Worm (Caenorhabditis elegans) whole organism, L2 larva: ENCODE measurements around the gene srz-44.

Experiments used
- R02D3.7 ChIP-seq: fragments of 150-350 bp; optimal IDR thresholded peaks from 2 replicates; lab custom pipeline; 2014; ENCODE audit warnings: missing biosample characterization, missing genetic modification characterization
- Y55F3AM.14 ChIP-seq: fragments of 200-800 bp; sonication (Bioruptor generic); optimal IDR thresholded peaks from 2 replicates; lab custom pipeline; 2018; ENCODE audit warnings: mild to moderate bottlenecking, missing genetic modification characterization, missing compliant biosample characterization
- ZK546.5 ChIP-seq: sonication (generic microtip); optimal IDR thresholded peaks from 2 replicates; lab custom pipeline; 2017; ENCODE audit warnings: missing biosample characterization, missing genetic modification characterization
- alr-1 ChIP-seq: fragments of 150-350 bp; optimal IDR thresholded peaks from 2 replicates; lab custom pipeline; 2014; ENCODE audit warnings: missing biosample characterization, missing genetic modification characterization
- ama-1 ChIP-seq: fragments of 150-350 bp; optimal IDR thresholded peaks from 2 replicates; lab custom pipeline; 2018; ENCODE audit warnings: inconsistent platforms
- blmp-1 ChIP-seq: sonication (generic microtip); optimal IDR thresholded peaks from 2 replicates; lab custom pipeline; 2017; ENCODE audit warnings: missing genetic modification characterization, mild to moderate bottlenecking, missing compliant biosample characterization, antibody characterized with exemption, moderate library complexity; ENCODE audit not compliant: insufficient read depth
- ceh-16 ChIP-seq: fragments of 150-350 bp; optimal IDR thresholded peaks from 2 replicates; lab custom pipeline; 2014; ENCODE audit warnings: missing biosample characterization, missing genetic modification characterization
- crh-2 ChIP-seq: sonication (generic microtip); optimal IDR thresholded peaks from 2 replicates; lab custom pipeline; 2017; ENCODE audit warnings: missing biosample characterization, missing genetic modification characterization
- dmd-4 ChIP-seq: sonication (generic microtip); optimal IDR thresholded peaks from 2 replicates; lab custom pipeline; 2017; ENCODE audit warnings: missing biosample characterization, missing genetic modification characterization
- egl-27 ChIP-seq: sonication (generic microtip); optimal IDR thresholded peaks from 3 replicates; lab custom pipeline; 2017; ENCODE audit warnings: missing biosample characterization, missing genetic modification reagents, missing genetic modification characterization
- elt-1 ChIP-seq: fragments of 150-350 bp; optimal IDR thresholded peaks from 2 replicates; lab custom pipeline; 2014; ENCODE audit warnings: missing biosample characterization, missing genetic modification characterization
- elt-3 ChIP-seq: sonication (generic microtip); optimal IDR thresholded peaks from 2 replicates; lab custom pipeline; 2017; ENCODE audit warnings: missing biosample characterization, missing genetic modification characterization
- gmeb-1 ChIP-seq: fragments of 150-350 bp; optimal IDR thresholded peaks from 2 replicates; lab custom pipeline; 2014; ENCODE audit warnings: missing biosample characterization, missing genetic modification characterization
- lin-11 ChIP-seq: fragments of 150-350 bp; sonication (generic microtip); optimal IDR thresholded peaks from 2 replicates; lab custom pipeline; 2014; ENCODE audit warnings: missing biosample characterization, missing genetic modification characterization, inconsistent platforms, mixed read lengths
- lsy-2 ChIP-seq, 2 experiments: fragments of 150-350 bp in 1 of 2; sonication (generic microtip) in 1 of 2; optimal IDR thresholded peaks; 2 replicates each; lab custom pipeline; 2014 to 2017; ENCODE audit warnings: missing biosample characterization in 2 of 2, missing genetic modification characterization in 2 of 2
- mab-5 ChIP-seq: fragments of 150-350 bp; optimal IDR thresholded peaks from 2 replicates; lab custom pipeline; 2014; ENCODE audit warnings: missing biosample characterization, missing genetic modification characterization
- mbf-1 ChIP-seq: sonication (generic microtip); optimal IDR thresholded peaks from 2 replicates; lab custom pipeline; 2017; ENCODE audit warnings: missing biosample characterization, missing genetic modification characterization
- mdl-1 ChIP-seq, 2 experiments: fragments of 150-350 bp in 1 of 2; sonication (generic microtip) in 1 of 2; optimal IDR thresholded peaks; 2 replicates each; lab custom pipeline; 2017; ENCODE audit warnings: missing biosample characterization in 2 of 2, missing genetic modification characterization in 2 of 2
- nhr-12 ChIP-seq: fragments of 150-350 bp; optimal IDR thresholded peaks from 2 replicates; lab custom pipeline; 2014; ENCODE audit warnings: missing biosample characterization, missing genetic modification characterization
- nhr-21 ChIP-seq: fragments of 150-350 bp; optimal IDR thresholded peaks from 2 replicates; lab custom pipeline; 2014; ENCODE audit warnings: missing biosample characterization, missing genetic modification characterization
- nhr-23 ChIP-seq: fragments of 150-350 bp; optimal IDR thresholded peaks from 2 replicates; lab custom pipeline; 2014; ENCODE audit warnings: missing biosample characterization, missing genetic modification reagents, missing genetic modification characterization
- nhr-237 ChIP-seq: fragments of 150-350 bp; optimal IDR thresholded peaks from 2 replicates; lab custom pipeline; 2014; ENCODE audit warnings: missing biosample characterization, missing genetic modification characterization
- nhr-25 ChIP-seq: fragments of 150-350 bp; sonication (generic microtip); optimal IDR thresholded peaks from 3 replicates; lab custom pipeline; 2014; ENCODE audit warnings: missing biosample characterization, missing genetic modification characterization
- nhr-77 ChIP-seq: fragments of 150-350 bp; optimal IDR thresholded peaks from 2 replicates; lab custom pipeline; 2014; ENCODE audit warnings: missing biosample characterization, missing genetic modification characterization
- peb-1 ChIP-seq: fragments of 150-350 bp; optimal IDR thresholded peaks from 2 replicates; lab custom pipeline; 2014; ENCODE audit warnings: missing biosample characterization, missing genetic modification characterization
- skn-1 ChIP-seq: sonication (generic microtip); optimal IDR thresholded peaks from 2 replicates; lab custom pipeline; 2017; ENCODE audit warnings: missing biosample characterization, missing genetic modification characterization
- sma-3 ChIP-seq: sonication (generic microtip); optimal IDR thresholded peaks from 2 replicates; lab custom pipeline; 2016; ENCODE audit warnings: missing genetic modification reagents, missing genetic modification characterization, missing compliant biosample characterization
- sma-9 ChIP-seq, 2 experiments: fragments of 150-350 bp in 1 of 2; sonication (generic microtip) in 1 of 2; optimal IDR thresholded peaks; 2 replicates each; lab custom pipeline; 2014 to 2016; ENCODE audit warnings: missing genetic modification characterization in 2 of 2, mild to moderate bottlenecking in 1 of 2, missing biosample characterization in 1 of 2, missing compliant biosample characterization in 1 of 2, missing genetic modification reagents in 1 of 2, moderate library complexity in 1 of 2
- snpc-4 ChIP-seq: fragments of 150-350 bp; optimal IDR thresholded peaks from 2 replicates; lab custom pipeline; 2014; ENCODE audit warnings: missing biosample characterization, missing genetic modification characterization
- unc-55 ChIP-seq: fragments of 150-350 bp; sonication (generic microtip); optimal IDR thresholded peaks from 3 replicates; lab custom pipeline; 2014; ENCODE audit warnings: missing biosample characterization, missing genetic modification reagents, missing genetic modification characterization
- zag-1 ChIP-seq: fragments of 150-350 bp; optimal IDR thresholded peaks from 2 replicates; lab custom pipeline; 2014; ENCODE audit warnings: missing biosample characterization, missing genetic modification characterization
- ztf-1 ChIP-seq: fragments of 200-800 bp; sonication (Bioruptor generic); conservative IDR thresholded peaks from 2 replicates; pipeline ENCODE4 v1.3.6; 2022; ENCODE audit warnings: missing genetic modification characterization, missing compliant biosample characterization
- ztf-11 ChIP-seq: sonication (generic microtip); optimal IDR thresholded peaks from 2 replicates; lab custom pipeline; 2017; ENCODE audit warnings: missing biosample characterization, missing genetic modification characterization
- ztf-4 ChIP-seq: fragments of 150-350 bp; optimal IDR thresholded peaks from 2 replicates; lab custom pipeline; 2014; ENCODE audit warnings: missing biosample characterization, missing genetic modification characterization

srz-44 gene

DNA sequence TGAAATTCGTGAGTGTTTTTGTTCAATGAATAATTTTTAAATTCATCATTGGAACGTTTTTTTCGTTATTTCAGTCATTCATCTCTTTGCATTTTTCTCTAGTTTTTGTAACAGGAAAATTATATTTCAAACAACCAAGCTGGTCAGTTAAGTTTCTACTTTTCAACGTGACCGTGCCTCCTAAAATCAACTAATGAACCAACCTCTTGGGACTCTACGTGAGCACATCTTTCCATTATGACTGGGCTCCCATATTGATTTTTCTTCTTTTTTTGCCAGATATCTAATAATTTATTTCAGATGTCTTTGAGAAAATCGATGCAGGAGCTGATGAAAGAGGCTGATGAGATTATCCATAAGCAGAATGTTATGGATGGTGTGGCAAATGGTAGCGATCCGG, 13.2 kb downstream of the srz-44 start, which contains the start of gene C55A1.11:
TSS of gene C55A1.11 (plus strand) at position 301 of the 400 bp plus-strand sequence.
- TF ChIP-seq nhr-25 (tag; lab: Kevin White, UChicago) (no peak), gmeb-1 (tag; lab: Kevin White, UChicago) (no peak), ama-1 (lab: Kevin White, UChicago) (no peak), snpc-4 (tag; lab: Kevin White, UChicago) (no peak), ztf-11 (tag; lab: Kevin White, UChicago) (no peak), crh-2 (tag; lab: Kevin White, UChicago) (no peak), mbf-1 (tag; lab: Kevin White, UChicago) (no peak), mdl-1 (tag; optimal IDR thresholded peaks at IDR 0.05; lab: Kevin White, UChicago) (no peak), nhr-237 (tag; lab: Kevin White, UChicago) (no peak), unc-55 (no peak), blmp-1 (tag; lab: Kevin White, UChicago) (no peak), zag-1 (no peak), ceh-16 (tag; lab: Kevin White, UChicago) (no peak), skn-1 (no peak)
- TF ChIP-seq, all 48 proteins: peak for 0

DNA sequence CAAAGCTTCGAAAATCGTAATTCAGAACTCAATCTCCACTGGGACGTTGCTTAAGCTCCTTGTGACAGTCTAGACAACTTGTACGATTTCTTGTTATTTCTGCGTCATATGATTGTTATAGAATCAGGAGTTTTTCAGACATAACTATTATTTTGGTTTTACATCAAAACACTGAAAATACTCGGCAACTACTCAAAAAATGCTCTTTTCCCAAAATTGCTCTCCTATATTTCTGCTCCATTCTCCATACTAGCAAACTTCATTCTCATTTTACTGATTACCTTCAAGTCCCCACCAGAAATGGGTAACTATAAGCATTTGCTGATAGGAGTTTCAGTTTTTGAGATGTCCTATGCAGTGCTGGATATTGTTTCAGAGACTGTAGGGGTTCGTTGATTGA, 17.2 kb downstream of the srz-44 start, which contains the start of gene C55A1.1:
TSS of gene C55A1.1 (plus strand) at position 301 of the 400 bp plus-strand sequence.
- TF ChIP-seq mbf-1 (tag; lab: Kevin White, UChicago) (no peak), dmd-4 (tag; lab: Kevin White, UChicago) (no peak), mdl-1 (tag; optimal IDR thresholded peaks at IDR 0.05; lab: Kevin White, UChicago) (no peak), nhr-12 (tag; lab: Kevin White, UChicago) (no peak), ztf-1 (GFP tag; lab: Robert Waterston, UW) (no peak), skn-1 (no peak), ztf-4 (no peak), nhr-23 (tag; lab: Kevin White, UChicago) (no peak), nhr-21 (no peak), snpc-4 (tag; lab: Kevin White, UChicago) (no peak), elt-1 (no peak), lin-11 (tag; lab: Kevin White, UChicago) (no peak)

DNA sequence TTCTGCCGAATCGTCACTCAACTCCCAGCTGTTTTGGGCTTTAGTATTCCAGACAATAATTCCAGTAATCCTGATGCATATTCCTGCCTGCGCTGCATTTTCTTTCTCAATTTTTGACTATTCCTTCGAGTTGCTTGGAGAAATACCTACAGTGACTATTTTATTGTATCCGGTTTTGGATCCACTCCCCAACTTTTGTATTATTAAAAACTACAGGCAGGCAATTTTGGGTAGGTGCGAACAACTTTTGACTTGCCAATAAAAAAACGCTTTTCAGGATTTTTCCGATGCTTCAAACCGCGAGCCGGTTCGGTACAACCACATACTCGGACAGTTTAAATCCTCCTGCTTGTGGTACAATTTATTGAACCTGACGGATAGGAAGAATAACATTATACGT, 24.2 kb downstream of the srz-44 start:
- no peak for TF ChIP-seq elt-1
- TF ChIP-seq lin-11 (tag; lab: Kevin White, UChicago): no peak
- no peak for TF ChIP-seq mab-5
- no peak for TF ChIP-seq nhr-23 (tag; lab: Kevin White, UChicago)
- no peak for TF ChIP-seq peb-1 (tag; lab: Kevin White, UChicago)
- no peak for TF ChIP-seq gmeb-1 (tag; lab: Kevin White, UChicago)
- TF ChIP-seq ama-1 (lab: Kevin White, UChicago): no peak
- TF ChIP-seq mbf-1 (tag; lab: Kevin White, UChicago): no peak
- TF ChIP-seq nhr-77: no peak
- no peak for TF ChIP-seq egl-27 (tag; lab: Kevin White, UChicago)
- TF ChIP-seq Y55F3AM.14 (GFP tag; lab: Kevin White, UChicago): no peak

DNA sequence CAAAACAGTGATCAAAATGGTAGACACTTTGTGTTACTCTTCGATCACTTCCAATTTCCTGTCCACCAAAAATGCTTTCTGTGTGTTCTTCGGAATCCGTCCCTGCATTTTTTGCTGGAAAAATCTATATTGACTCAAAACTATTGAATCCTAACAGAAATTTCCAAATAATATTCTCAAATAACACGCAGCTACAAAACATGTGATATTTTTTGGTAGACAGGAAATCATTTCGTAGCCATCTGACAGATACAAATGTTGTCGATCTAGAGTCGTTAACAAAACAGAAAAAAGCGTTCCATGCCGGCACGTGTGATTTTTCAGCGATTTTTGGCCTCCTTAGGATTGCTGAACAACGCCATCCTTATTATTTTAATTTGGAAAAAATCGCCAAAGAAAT, 25.9 kb downstream of the srz-44 start, which contains the start of gene str-263:
TSS of gene str-263 (plus strand) at position 301 of the 400 bp plus-strand sequence.
- TF ChIP-seq nhr-77 (no peak), Y55F3AM.14 (GFP tag; lab: Kevin White, UChicago) (no peak), lsy-2 (tag; optimal IDR thresholded peaks at IDR 0.05; lab: Kevin White, UChicago) (no peak), elt-1 (no peak), elt-3 (no peak), sma-3 (GFP tag; lab: Kevin White, UChicago) (no peak), gmeb-1 (tag; lab: Kevin White, UChicago) (no peak), sma-9 (GFP tag; optimal IDR thresholded peaks at IDR 0.05; lab: Kevin White, UChicago) (no peak), sma-9 (tag; optimal IDR thresholded peaks at IDR 0.05; lab: Kevin White, UChicago) (no peak), snpc-4 (tag; lab: Kevin White, UChicago) (no peak), nhr-23 (tag; lab: Kevin White, UChicago) (no peak), blmp-1 (tag; lab: Kevin White, UChicago) (no peak), peb-1 (tag; lab: Kevin White, UChicago) (no peak), nhr-237 (tag; lab: Kevin White, UChicago) (no peak), nhr-12 (tag; lab: Kevin White, UChicago) (no peak), ZK546.5 (tag; lab: Kevin White, UChicago) (no peak), alr-1 (tag; lab: Kevin White, UChicago) (no peak), ceh-16 (tag; lab: Kevin White, UChicago) (no peak), R02D3.7 (tag; lab: Kevin White, UChicago) (no peak)
